Worm (Caenorhabditis elegans): ENCODE data around the gene ttr-36.

DNA sequence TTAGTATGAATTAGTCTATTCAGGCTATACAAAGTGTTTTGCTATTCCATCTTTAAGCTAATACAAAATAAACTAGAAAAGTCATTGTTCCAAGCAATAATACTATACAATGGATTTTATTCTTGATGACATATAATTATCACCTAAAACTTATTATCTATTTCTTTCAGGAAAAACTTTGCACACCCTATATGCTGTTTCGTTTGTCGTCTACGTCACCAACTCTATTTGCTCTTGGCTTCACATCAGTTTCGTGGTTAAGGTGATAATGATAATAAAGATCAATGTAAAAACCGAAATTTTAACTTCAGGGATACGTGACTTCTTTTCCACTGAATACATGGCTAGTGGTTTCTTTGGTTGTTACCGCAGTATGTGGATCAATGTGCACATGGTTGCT, 48.2 kb upstream of the ttr-36 start:
- TF ChIP-seq nhr-11 (tag; optimal IDR thresholded peaks at IDR 0.05) (no peak), tbx-2 (tag; optimal IDR thresholded peaks at IDR 0.05) (no peak), ztf-11 (tag; optimal IDR thresholded peaks at IDR 0.05) (no peak), grh-1 (GFP tag; IDR thresholded peaks at IDR 0.05) (no peak), pax-3 (tag; optimal IDR thresholded peaks at IDR 0.05) (no peak), elt-2 (tag; optimal IDR thresholded peaks at IDR 0.05) (no peak), mep-1 (tag; optimal IDR thresholded peaks at IDR 0.05) (no peak), efl-3 (GFP tag; optimal IDR thresholded peaks at IDR 0.05) (no peak), alr-1 (tag; optimal IDR thresholded peaks at IDR 0.05; ENCODE audit: borderline replicate concordance) (no peak), unc-130 (tag; optimal IDR thresholded peaks at IDR 0.05) (no peak)
